Worm (Caenorhabditis elegans) whole organism, late embryonic: ENCODE data around the gene asp-15.

ENCODE experiments used
- C08G9.2 ChIP-seq: sonication (generic microtip); optimal IDR thresholded peaks from 2 replicates; lab custom pipeline; 2016; ENCODE audit warnings: mild to moderate bottlenecking, missing genetic modification characterization, moderate library complexity, missing compliant biosample characterization
- ceh-34 ChIP-seq: sonication (generic microtip); optimal IDR thresholded peaks from 2 replicates; lab custom pipeline; 2016; ENCODE audit warnings: mild to moderate bottlenecking, missing genetic modification characterization, missing compliant biosample characterization
- ceh-9 ChIP-seq: sonication (generic microtip); optimal IDR thresholded peaks from 2 replicates; lab custom pipeline; 2016; ENCODE audit warnings: mild to moderate bottlenecking, missing genetic modification characterization, inconsistent platforms, missing compliant biosample characterization
- che-1 ChIP-seq: sonication (generic microtip); optimal IDR thresholded peaks from 2 replicates; lab custom pipeline; 2016; ENCODE audit warnings: mild to moderate bottlenecking, missing genetic modification characterization, missing compliant biosample characterization
- lin-11 ChIP-seq: fragments of 200-800 bp; sonication (Bioruptor generic); optimal IDR thresholded peaks from 2 replicates; lab custom pipeline; 2018; ENCODE audit warnings: mild to moderate bottlenecking, missing genetic modification characterization, missing compliant biosample characterization
- nhr-11 ChIP-seq: fragments of 150-350 bp; optimal IDR thresholded peaks from 2 replicates; lab custom pipeline; 2014; ENCODE audit warnings: missing biosample characterization, missing genetic modification characterization
- nhr-232 ChIP-seq: sonication (generic microtip); optimal IDR thresholded peaks from 2 replicates; lab custom pipeline; 2016; ENCODE audit warnings: missing genetic modification characterization, missing compliant biosample characterization
- npax-4 ChIP-seq: sonication (generic microtip); optimal IDR thresholded peaks from 2 replicates; lab custom pipeline; 2016; ENCODE audit warnings: missing genetic modification characterization, missing compliant biosample characterization
- pha-4 ChIP-seq: fragments of 150-350 bp; optimal IDR thresholded peaks from 2 replicates; lab custom pipeline; 2018; ENCODE audit warnings: missing biosample characterization, missing genetic modification reagents, missing genetic modification characterization
- syd-9 ChIP-seq: sonication (generic microtip); optimal IDR thresholded peaks from 2 replicates; lab custom pipeline; 2016; ENCODE audit warnings: mild to moderate bottlenecking, missing genetic modification characterization, moderate library complexity, missing compliant biosample characterization
- tbx-7 ChIP-seq: sonication (generic microtip); optimal IDR thresholded peaks from 2 replicates; lab custom pipeline; 2016; ENCODE audit warnings: missing genotype, missing genetic modification characterization, missing compliant biosample characterization
- ttx-3 ChIP-seq: sonication (generic microtip); optimal IDR thresholded peaks from 2 replicates; lab custom pipeline; 2016; ENCODE audit warnings: missing genetic modification reagents, missing genetic modification characterization, missing compliant biosample characterization
- zip-5 ChIP-seq: sonication (generic microtip); optimal IDR thresholded peaks from 2 replicates; lab custom pipeline; 2016; ENCODE audit warnings: missing genetic modification characterization, missing compliant biosample characterization

- TF ChIP-seq syd-9 (tag; lab: Kevin White, UChicago), result no peak
- no peak for TF ChIP-seq ceh-9
- TF ChIP-seq che-1 (tag; lab: Kevin White, UChicago), result no peak
- no peak for TF ChIP-seq nhr-11 (tag; lab: Kevin White, UChicago)
- TF ChIP-seq pha-4 (tag; lab: Kevin White, UChicago), result no peak
- no peak for TF ChIP-seq ttx-3 (tag; lab: Kevin White, UChicago)
- TF ChIP-seq zip-5, result no peak
- no peak for TF ChIP-seq ceh-34 (tag; lab: Kevin White, UChicago)
- TF ChIP-seq lin-11, result no peak
- no peak for TF ChIP-seq C08G9.2 (tag; lab: Kevin White, UChicago)
- no peak for TF ChIP-seq nhr-232
- no peak for TF ChIP-seq tbx-7 (tag; lab: Kevin White, UChicago)
- no peak for TF ChIP-seq npax-4 (tag; lab: Kevin White, UChicago)
Measured at ce11 chrV:19051425-19051824, 6.8 kb upstream of the asp-15 start.
